Worm (Caenorhabditis elegans) whole organism, L4 larva: ENCODE results near the gene atg-3.

Experiments used
- egl-43 ChIP-seq: fragments of 200-800 bp; sonication (Bioruptor generic); IDR thresholded peaks from 2 replicates; pipeline ENCODE4 v1.3.6; 2022; ENCODE audit warnings: missing genetic modification reagents, missing genetic modification characterization, missing compliant biosample characterization
- hlh-11 ChIP-seq: fragments of 200-800 bp; sonication (Bioruptor generic); optimal IDR thresholded peaks from 2 replicates; lab custom pipeline; 2018; ENCODE audit warnings: mild to moderate bottlenecking, missing genetic modification characterization, missing compliant biosample characterization
- lsy-2 ChIP-seq, 2 experiments: fragments of 150-350 bp in 1 of 2; sonication (generic microtip) in 1 of 2; optimal IDR thresholded peaks; 2 replicates each; lab custom pipeline; 2014 to 2017; ENCODE audit warnings: missing biosample characterization in 2 of 2, missing genetic modification characterization in 2 of 2
- unc-39 ChIP-seq: sonication (generic microtip); optimal IDR thresholded peaks from 2 replicates; lab custom pipeline; 2017; ENCODE audit warnings: missing biosample characterization, missing genetic modification characterization
- zip-2 ChIP-seq: fragments of 150-350 bp; optimal IDR thresholded peaks from 2 replicates; lab custom pipeline; 2014; ENCODE audit warnings: missing biosample characterization, missing genetic modification characterization

ce11 chrIV:972811-973428 lies 37.4 kb upstream of the atg-3 start:
- TF ChIP-seq egl-43 (GFP tag; lab: Robert Waterston, UW) = no peak
- TF ChIP-seq hlh-11 (tag; lab: Kevin White, UChicago) = no peak
- no peak for TF ChIP-seq lsy-2 (tag; optimal IDR thresholded peaks at IDR 0.05; lab: Kevin White, UChicago)
- TF ChIP-seq zip-2 (tag; lab: Kevin White, UChicago) = no peak
- no peak for TF ChIP-seq unc-39
